Worm (Caenorhabditis elegans): ENCODE measurements around the gene F58G6.3.

- TF ChIP-seq flt-1 (GFP tag; IDR thresholded peaks at IDR 0.05) (no peak), hnd-1 (tag; optimal IDR thresholded peaks at IDR 0.05) (no peak), scrt-1 (GFP tag; IDR thresholded peaks at IDR 0.05) (no peak), F13C5.2 (tag; optimal IDR thresholded peaks at IDR 0.05) (no peak), ama-1 (optimal IDR thresholded peaks at IDR 0.05) (no peak), pes-1 (GFP tag; IDR thresholded peaks at IDR 0.05) (no peak), ets-7 (tag; optimal IDR thresholded peaks at IDR 0.05) (no peak), B0310.2 (tag; optimal IDR thresholded peaks at IDR 0.05) (no peak), tra-4 (tag; optimal IDR thresholded peaks at IDR 0.05) (no peak)
Measured at ce11 chrIV:9683433-9683832, 30.1 kb downstream of the F58G6.3 start, which contains the start of the genes htas-1 and ZK1251.3.

All from whole organism, early embryonic.